Worm (Caenorhabditis elegans) whole organism, L4 larva: ENCODE measurements around the gene rle-1.

Experiments
- D1046.2 ChIP-seq: fragments of 200-800 bp; sonication (Bioruptor generic); IDR thresholded peaks from 2 replicates; pipeline ENCODE4 v1.3.6; 2022; ENCODE audit warnings: missing genetic modification characterization, missing compliant biosample characterization
- F26F4.8 ChIP-seq: fragments of 200-800 bp; sonication (Bioruptor generic); conservative IDR thresholded peaks from 2 replicates; pipeline ENCODE4 v1.3.6; 2022; ENCODE audit warnings: missing genetic modification characterization, missing compliant biosample characterization
- F44E2.7 ChIP-seq: fragments of 200-800 bp; sonication (Bioruptor generic); IDR thresholded peaks from 2 replicates; pipeline ENCODE4 v2.1.2; 2022; ENCODE audit warnings: missing genetic modification characterization, missing compliant biosample characterization
- Y105C5A.15 ChIP-seq: fragments of 200-800 bp; sonication (Bioruptor generic); IDR thresholded peaks from 2 replicates; pipeline ENCODE4 v1.3.6; 2022; ENCODE audit warnings: missing genetic modification characterization, missing compliant biosample characterization
- ZK546.5 ChIP-seq, 2 experiments: sonication (generic microtip); optimal IDR thresholded peaks; 2 replicates each; lab custom pipeline; 2017; ENCODE audit warnings: missing biosample characterization in 2 of 2, missing genetic modification characterization in 2 of 2
- aha-1 ChIP-seq: fragments of 150-350 bp; peaks from one replicate; lab custom pipeline; 2014; ENCODE audit warnings: missing biosample characterization, missing genetic modification characterization
- aly-2 ChIP-seq: sonication (generic microtip); optimal IDR thresholded peaks from 2 replicates; lab custom pipeline; 2018; ENCODE audit warnings: missing biosample characterization, missing genetic modification characterization
- ama-1 ChIP-seq: fragments of 150-350 bp; optimal IDR thresholded peaks from 2 replicates; lab custom pipeline; 2014; ENCODE audit warnings: inconsistent platforms, mixed read lengths
- ceh-28 ChIP-seq: fragments of 150-350 bp; optimal IDR thresholded peaks from 2 replicates; lab custom pipeline; 2014; ENCODE audit warnings: missing biosample characterization, missing genetic modification reagents, missing genetic modification characterization
- ceh-62 ChIP-seq: sonication (generic microtip); optimal IDR thresholded peaks from 2 replicates; lab custom pipeline; 2017; ENCODE audit warnings: missing biosample characterization, missing genetic modification characterization
- ces-1 ChIP-seq: fragments of 150-350 bp; sonication (generic microtip); optimal IDR thresholded peaks from 4 replicates; lab custom pipeline; 2014; ENCODE audit warnings: missing biosample characterization, missing genetic modification reagents, missing genetic modification characterization
- daf-8 ChIP-seq: fragments of 200-800 bp; sonication (Bioruptor generic); IDR thresholded peaks from 2 replicates; pipeline ENCODE4 v1.3.6; 2022; ENCODE audit warnings: missing genetic modification characterization, missing compliant biosample characterization
- dmd-6 ChIP-seq: fragments of 200-800 bp; sonication (Bioruptor generic); IDR thresholded peaks from 2 replicates; pipeline ENCODE4 v1.3.6; 2022; ENCODE audit warnings: missing genetic modification reagents, missing genetic modification characterization, missing compliant biosample characterization
- dpl-1 ChIP-seq: fragments of 150-350 bp; optimal IDR thresholded peaks from 2 replicates; lab custom pipeline; 2014; ENCODE audit warnings: missing biosample characterization, missing genetic modification reagents, missing genetic modification characterization
- egl-27 ChIP-seq: sonication (generic microtip); optimal IDR thresholded peaks from 3 replicates; lab custom pipeline; 2017; ENCODE audit warnings: missing biosample characterization, missing genetic modification reagents, missing genetic modification characterization
- egl-43 ChIP-seq: fragments of 200-800 bp; sonication (Bioruptor generic); IDR thresholded peaks from 2 replicates; pipeline ENCODE4 v1.3.6; 2022; ENCODE audit warnings: missing genetic modification reagents, missing genetic modification characterization, missing compliant biosample characterization
- hif-1 ChIP-seq, 2 experiments: sonication (generic microtip); optimal IDR thresholded peaks; 2 replicates each; lab custom pipeline; 2016 to 2017; ENCODE audit warnings: missing compliant biosample characterization in 2 of 2, missing genetic modification characterization in 2 of 2, missing genetic modification reagents in 2 of 2, missing genotype in 2 of 2, mild to moderate bottlenecking in 1 of 2
- hlh-11 ChIP-seq: fragments of 200-800 bp; sonication (Bioruptor generic); optimal IDR thresholded peaks from 2 replicates; lab custom pipeline; 2018; ENCODE audit warnings: mild to moderate bottlenecking, missing genetic modification characterization, missing compliant biosample characterization
- hmg-1.1 ChIP-seq: fragments of 200-800 bp; sonication (Bioruptor generic); IDR thresholded peaks from 2 replicates; pipeline ENCODE4 v1.3.6; 2022; ENCODE audit warnings: missing genetic modification reagents, missing genetic modification characterization, missing compliant biosample characterization
- lin-29 ChIP-seq: fragments of 200-800 bp; sonication (Bioruptor generic); IDR thresholded peaks from 2 replicates; pipeline ENCODE4 v1.3.6; 2022; ENCODE audit warnings: missing genetic modification reagents, missing genetic modification characterization, missing compliant biosample characterization
- lin-38 ChIP-seq: fragments of 200-800 bp; sonication (Bioruptor generic); IDR thresholded peaks from 2 replicates; pipeline ENCODE4 v1.3.6; 2022; ENCODE audit warnings: missing genetic modification reagents, missing genetic modification characterization, missing compliant biosample characterization
- lir-3 ChIP-seq: sonication (generic microtip); optimal IDR thresholded peaks from 2 replicates; lab custom pipeline; 2016; ENCODE audit warnings: mild to moderate bottlenecking, missing genetic modification characterization, missing compliant biosample characterization
- mep-1 ChIP-seq: fragments of 150-350 bp; sonication (generic microtip); optimal IDR thresholded peaks from 3 replicates; lab custom pipeline; 2014; ENCODE audit warnings: missing biosample characterization, missing genetic modification characterization
- nhr-10 ChIP-seq: fragments of 150-350 bp; optimal IDR thresholded peaks from 2 replicates; lab custom pipeline; 2014; ENCODE audit warnings: missing biosample characterization, missing genetic modification characterization
- nhr-48 ChIP-seq: sonication (generic microtip); optimal IDR thresholded peaks from 2 replicates; lab custom pipeline; 2016; ENCODE audit warnings: mild to moderate bottlenecking, missing genetic modification characterization, missing compliant biosample characterization
- nhr-76 ChIP-seq: fragments of 150-350 bp; optimal IDR thresholded peaks from 2 replicates; lab custom pipeline; 2014; ENCODE audit warnings: missing biosample characterization, missing genetic modification characterization
- nhr-77 ChIP-seq: fragments of 150-350 bp; optimal IDR thresholded peaks from 2 replicates; lab custom pipeline; 2014; ENCODE audit warnings: missing biosample characterization, missing genetic modification characterization
- pha-4 ChIP-seq, 2 experiments: fragments of 150-350 bp in 1 of 2; fragments of 200-800 bp in 1 of 2; sonication (Bioruptor generic) in 1 of 2; IDR thresholded peaks in 1 of 2; optimal IDR thresholded peaks in 1 of 2; 2 replicates each; pipeline versions ENCODE4 v1.3.6 to Lab custom; 2014 to 2022; ENCODE audit warnings: missing genetic modification characterization in 2 of 2, missing genetic modification reagents in 2 of 2, missing biosample characterization in 1 of 2, missing compliant biosample characterization in 1 of 2
- php-3 ChIP-seq: fragments of 200-800 bp; sonication (Bioruptor generic); IDR thresholded peaks from 2 replicates; pipeline ENCODE4 v1.3.6; 2022; ENCODE audit warnings: missing genetic modification reagents, missing genetic modification characterization, missing compliant biosample characterization
- rbr-2 ChIP-seq: sonication (generic microtip); optimal IDR thresholded peaks from 2 replicates; lab custom pipeline; 2016; ENCODE audit warnings: missing genotype, missing genetic modification characterization, missing compliant biosample characterization
- skn-1 ChIP-seq: fragments of 150-350 bp; optimal IDR thresholded peaks from 2 replicates; lab custom pipeline; 2014; ENCODE audit warnings: missing biosample characterization, missing genetic modification characterization
- tra-1 ChIP-seq: fragments of 200-800 bp; sonication (Bioruptor generic); IDR thresholded peaks from 2 replicates; pipeline ENCODE4 v1.3.6; 2022; ENCODE audit warnings: missing genetic modification reagents, missing genetic modification characterization, missing compliant biosample characterization
- vab-7 ChIP-seq: fragments of 200-800 bp; sonication (Bioruptor generic); IDR thresholded peaks from 2 replicates; pipeline ENCODE4 v1.3.6; 2022; ENCODE audit warnings: missing genetic modification reagents, missing genetic modification characterization, missing compliant biosample characterization
- zfp-3 ChIP-seq: fragments of 200-800 bp; sonication (Bioruptor generic); conservative IDR thresholded peaks from 2 replicates; pipeline ENCODE4 v1.3.6; 2022; ENCODE audit warnings: missing genetic modification reagents, missing genetic modification characterization, missing compliant biosample characterization
- ztf-11 ChIP-seq: fragments of 150-350 bp; optimal IDR thresholded peaks from 2 replicates; lab custom pipeline; 2014; ENCODE audit warnings: missing biosample characterization, missing genetic modification characterization
- ztf-7 ChIP-seq: fragments of 150-350 bp; optimal IDR thresholded peaks from 2 replicates; lab custom pipeline; 2014; ENCODE audit warnings: missing biosample characterization, missing genetic modification characterization

Gene rle-1

DNA sequence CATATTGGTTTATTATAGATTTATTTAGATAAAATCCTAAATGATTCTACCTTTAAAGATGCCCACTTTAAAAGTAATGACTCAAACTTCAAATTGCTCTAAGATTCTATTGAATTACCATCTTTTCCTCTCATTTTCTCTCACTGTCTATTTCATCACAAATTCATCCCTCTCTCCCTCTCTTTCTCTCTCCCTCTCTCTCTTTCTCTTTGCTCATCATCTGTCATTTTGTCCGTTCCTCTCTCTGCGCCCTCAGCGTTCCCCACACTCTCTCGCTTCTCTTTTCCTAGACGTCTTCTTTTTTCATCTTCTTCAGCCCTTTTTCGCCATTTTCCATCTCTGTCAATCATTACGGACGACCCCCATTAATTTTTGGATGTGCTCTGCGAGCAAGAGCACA is 30.9 kb upstream of the rle-1 start (continued):
- TF ChIP-seq hlh-11 (tag; lab: Kevin White, UChicago) (peak; percentile 18), ceh-62 (tag; lab: Kevin White, UChicago) (no peak), ama-1 (lab: Kevin White, UChicago) (no peak), egl-27 (tag; lab: Kevin White, UChicago) (no peak), nhr-77 (no peak), ceh-28 (no peak), lir-3 (tag; lab: Kevin White, UChicago) (no peak), hmg-1.1 (GFP tag; lab: Robert Waterston, UW) (peak; percentile 42), F44E2.7 (GFP tag; lab: Robert Waterston, UW) (no peak), vab-7 (GFP tag; lab: Robert Waterston, UW) (no peak), nhr-76 (tag; lab: Kevin White, UChicago) (no peak), skn-1 (tag; lab: Kevin White, UChicago) (no peak), egl-43 (GFP tag; lab: Robert Waterston, UW) (0 out of 2 replicates have a peak, but pooled peaks have one; percentile 43), php-3 (GFP tag; lab: Robert Waterston, UW) (no peak)

DNA sequence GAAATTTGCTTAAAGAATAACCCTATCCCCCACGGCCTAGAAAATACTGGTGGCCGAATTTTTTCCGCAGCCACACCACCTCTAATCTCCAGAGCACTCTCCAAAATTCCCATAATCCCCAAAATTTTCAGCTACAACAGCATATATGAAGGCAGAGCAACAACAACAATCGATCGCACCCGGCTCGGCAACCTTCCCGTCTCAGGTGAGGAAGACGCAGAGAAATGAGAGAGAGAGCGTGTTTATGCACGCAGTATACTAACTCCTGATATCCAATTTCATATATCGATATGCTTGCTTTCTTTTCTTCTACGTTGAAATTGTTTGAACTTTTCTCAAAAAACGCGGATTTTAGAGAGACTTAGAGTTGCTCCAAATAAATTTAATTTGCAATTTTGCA is 29.7 kb upstream of the rle-1 start:
- TF ChIP-seq nhr-10 = no peak
- no peak for TF ChIP-seq ceh-62 (tag; lab: Kevin White, UChicago)
- TF ChIP-seq dmd-6 (GFP tag; lab: Robert Waterston, UW) = 0 out of 2 replicates have a peak, but pooled peaks have one; percentile 8
- TF ChIP-seq Y105C5A.15 (GFP tag; lab: Robert Waterston, UW) = no peak
- TF ChIP-seq tra-1 (GFP tag; lab: Robert Waterston, UW) = no peak
- TF ChIP-seq rbr-2 = peak; percentile 5
- no peak for TF ChIP-seq daf-8 (GFP tag; lab: Robert Waterston, UW)
- TF ChIP-seq aha-1 (tag; lab: Kevin White, UChicago) = peak; percentile 92

DNA sequence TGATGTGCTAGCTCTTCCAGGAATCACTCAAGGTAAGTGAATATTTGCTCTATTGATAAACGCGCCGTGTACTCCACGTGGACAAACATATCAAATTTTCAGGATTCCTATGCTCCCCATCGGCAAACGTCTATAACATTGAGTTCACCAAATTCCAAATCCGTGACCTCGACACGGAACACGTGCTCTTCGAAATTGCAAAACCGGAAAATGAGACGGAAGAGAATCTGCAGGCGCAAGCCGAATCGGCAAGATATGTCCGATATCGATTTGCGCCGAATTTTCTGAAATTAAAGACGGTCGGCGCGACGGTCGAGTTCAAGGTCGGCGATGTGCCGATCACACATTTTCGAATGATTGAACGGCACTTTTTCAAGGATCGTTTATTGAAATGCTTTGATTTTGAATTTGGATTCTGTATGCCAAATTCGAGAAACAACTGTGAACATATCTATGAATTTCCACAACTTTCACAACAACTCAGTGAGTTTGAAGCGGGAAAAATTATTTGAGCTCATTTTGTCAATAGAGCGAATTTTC is 28.3 kb upstream of the rle-1 start:
- TF ChIP-seq lin-38 (GFP tag; lab: Robert Waterston, UW) (no peak), aly-2 (tag; lab: Kevin White, UChicago) (no peak), aha-1 (tag; lab: Kevin White, UChicago) (peak; percentile 98), pha-4 (GFP tag; IDR thresholded peaks at IDR 0.05; lab: Robert Waterston, UW) (no peak), pha-4 (tag; optimal IDR thresholded peaks at IDR 0.05; lab: Kevin White, UChicago) (no peak), ztf-11 (tag; lab: Kevin White, UChicago) (no peak), mep-1 (tag; lab: Kevin White, UChicago) (peak; percentile 51), ceh-28 (no peak), lin-29 (GFP tag; lab: Robert Waterston, UW) (no peak), zfp-3 (GFP tag; lab: Robert Waterston, UW) (no peak), F26F4.8 (no peak), dpl-1 (GFP tag; lab: Kevin White, UChicago) (no peak), ces-1 (GFP tag; lab: Kevin White, UChicago) (no peak), hif-1 (tag; optimal IDR thresholded peaks at IDR 0.05; lab: Kevin White, UChicago) (no peak), hmg-1.1 (GFP tag; lab: Robert Waterston, UW) (no peak)

DNA sequence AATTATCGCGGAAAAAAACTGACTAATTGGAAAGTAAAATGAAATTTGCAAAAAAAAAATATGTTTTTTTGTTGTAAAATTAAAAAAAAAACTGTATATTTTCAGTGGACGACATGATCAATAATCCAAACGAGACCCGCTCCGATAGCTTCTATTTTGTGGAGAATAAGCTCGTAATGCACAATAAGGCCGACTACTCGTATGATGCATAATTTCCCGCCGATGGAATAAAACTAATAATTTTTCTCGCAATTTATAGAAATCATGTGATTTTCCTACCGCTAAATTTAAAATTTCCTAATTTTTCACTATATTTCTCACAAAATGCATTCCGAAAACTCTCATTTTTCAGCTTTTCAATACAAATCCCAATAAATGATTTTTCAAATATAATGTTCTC is 27.5 kb upstream of the rle-1 start:
- TF ChIP-seq mep-1 (tag; lab: Kevin White, UChicago) (peak; percentile 55), ztf-7 (tag; lab: Kevin White, UChicago) (no peak)
- TF ChIP-seq, all 104 proteins: peak for 1

DNA sequence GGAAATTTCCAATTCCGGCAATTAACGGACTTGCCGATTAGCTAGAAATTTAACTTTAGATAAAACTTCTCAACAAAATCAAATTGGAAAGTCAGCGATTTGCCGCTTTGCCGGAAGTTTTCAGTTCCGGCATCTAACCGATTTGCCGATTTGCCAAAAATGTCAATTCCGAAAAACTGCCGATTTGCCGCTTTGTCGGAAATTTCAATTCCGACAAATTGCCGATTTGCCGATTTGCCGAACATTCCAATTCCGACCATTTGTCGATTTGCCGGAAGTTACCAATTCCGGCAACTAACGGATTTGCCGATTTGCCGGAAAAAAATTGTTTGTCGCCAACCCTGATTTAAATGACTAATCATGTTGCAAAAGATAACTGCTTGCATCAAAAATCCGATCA is 26.9 kb upstream of the rle-1 start:
- TF ChIP-seq ZK546.5 (tag; optimal IDR thresholded peaks at IDR 0.05; lab: Kevin White, UChicago) = no peak
- no peak for TF ChIP-seq aly-2 (tag; lab: Kevin White, UChicago)
- no peak for TF ChIP-seq nhr-48 (tag; lab: Kevin White, UChicago)
- TF ChIP-seq D1046.2 (GFP tag; lab: Robert Waterston, UW) = no peak
- peak; percentile 78 for TF ChIP-seq aha-1 (tag; lab: Kevin White, UChicago)
- TF ChIP-seq, all 104 proteins: peak for 1
